Fruit fly (Drosophila melanogaster) Kc167 (cell line): ENCODE results near the gene ebo.
"Not testable (repeated sequence)": the region's sequence is repeated elsewhere in the genome, so short reads cannot be mapped to it uniquely, and the experiment has no call there.

Experiments
- Myc ChIP-seq: fragments of >200 bp; optimal IDR thresholded peaks from 2 replicates; lab custom pipeline; 2017; ENCODE audit warnings: missing external identifiers
- Sin3A ChIP-seq: fragments of >200 bp; optimal IDR thresholded peaks from 2 replicates; lab custom pipeline; 2018; ENCODE audit warnings: missing external identifiers
- h ChIP-seq: fragments of >200 bp; optimal IDR thresholded peaks from 3 replicates; lab custom pipeline; 2018; ENCODE audit warnings: missing external identifiers
- insv ChIP-seq: fragments of >200 bp; optimal IDR thresholded peaks from 3 replicates; lab custom pipeline; 2018; ENCODE audit warnings: missing external identifiers
- psq ChIP-seq: fragments of >200 bp; optimal IDR thresholded peaks from 2 replicates; lab custom pipeline; 2017; ENCODE audit warnings: missing external identifiers
- ttk ChIP-seq: sonication (Bioruptor generic); optimal IDR thresholded peaks from 2 replicates; lab custom pipeline; 2017; ENCODE audit warnings: missing external identifiers

The ebo gene

dm6 chrX:509117-509516 lies 32.7 kb upstream of the ebo start, which contains the start of gene arg:
arg (plus strand) TSS chrX:509435.
- TF ChIP-seq insv (no peak), psq (lab: Kevin White, UChicago) (no peak), h (no peak), ttk (lab: Kevin White, UChicago) (no peak), Myc (no peak), Sin3A (lab: Kevin White, UChicago) (no peak)

dm6 chrX:499589-500041 lies 23.2 kb upstream of the ebo start:
- TF ChIP-seq Myc (no peak), Sin3A (lab: Kevin White, UChicago) (no peak), ttk (lab: Kevin White, UChicago) (no peak), insv (no peak), psq (lab: Kevin White, UChicago) (no peak), h (no peak)

- TF ChIP-seq insv (no peak), Sin3A (lab: Kevin White, UChicago) (no peak), Myc (no peak), psq (lab: Kevin White, UChicago) (no peak), ttk (lab: Kevin White, UChicago) (no peak), h (no peak)
Measured at dm6 chrX:498924-499588, 22.7 kb upstream of the ebo start.

- TF ChIP-seq h (no peak), psq (lab: Kevin White, UChicago) (no peak), Myc (no peak), insv (no peak), Sin3A (lab: Kevin White, UChicago) (no peak), ttk (lab: Kevin White, UChicago) (no peak)
Measured at dm6 chrX:498434-498833, 22.1 kb upstream of the ebo start.

DNA sequence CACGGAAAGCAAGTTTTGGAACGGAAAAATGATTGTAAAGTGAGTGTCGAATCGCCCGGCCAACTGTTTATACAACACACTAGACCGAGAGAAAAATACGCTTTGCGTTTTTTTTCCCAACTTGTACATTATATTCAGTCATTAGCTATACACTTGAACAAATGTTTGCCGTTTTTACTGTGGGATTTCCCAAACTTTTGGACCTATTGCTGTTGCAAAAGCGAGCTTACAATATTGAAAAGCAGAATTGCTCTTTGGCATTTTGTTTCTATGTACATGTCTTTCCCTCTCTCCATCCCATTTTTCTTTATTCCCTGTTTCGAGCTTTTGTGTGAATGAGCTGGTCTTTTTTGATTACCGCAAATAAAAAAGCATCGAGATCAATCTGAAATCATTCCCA lies 21.0 kb upstream of the ebo start:
- TF ChIP-seq insv = no peak
- TF ChIP-seq ttk (lab: Kevin White, UChicago) = no peak
- TF ChIP-seq Sin3A (lab: Kevin White, UChicago) = no peak
- TF ChIP-seq Myc = no peak
- TF ChIP-seq psq (lab: Kevin White, UChicago) = no peak
- TF ChIP-seq h = no peak

DNA sequence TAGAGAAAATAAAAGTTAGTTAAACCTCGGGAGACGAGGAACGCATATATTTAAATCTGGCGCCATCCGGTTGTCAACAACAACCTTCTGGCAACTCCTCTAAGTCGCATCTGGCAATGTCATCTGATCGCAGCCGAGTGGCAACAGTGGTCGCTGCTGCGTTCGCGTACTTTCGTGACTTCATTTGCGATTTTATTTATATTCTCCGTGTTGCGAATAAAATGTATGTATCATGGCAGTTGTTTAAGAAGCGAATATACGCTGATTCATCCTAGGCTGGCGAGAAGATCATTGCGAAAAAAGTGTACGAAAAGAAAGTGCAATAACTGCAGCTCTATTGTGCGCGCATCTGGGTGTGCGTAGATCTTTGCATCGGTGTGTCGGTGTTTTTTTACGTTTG lies 19.9 kb upstream of the ebo start, which contains the start of gene svr:
TSS of gene svr (plus strand) at position 121 of the 400 bp plus-strand sequence.
- TF ChIP-seq psq (lab: Kevin White, UChicago) = no peak
- TF ChIP-seq insv = no peak
- no peak for TF ChIP-seq Myc
- TF ChIP-seq h = no peak
- no peak for TF ChIP-seq Sin3A (lab: Kevin White, UChicago)
- TF ChIP-seq ttk (lab: Kevin White, UChicago) = no peak

- TF ChIP-seq Myc = no peak
- TF ChIP-seq Sin3A (lab: Kevin White, UChicago) = no peak
- TF ChIP-seq psq (lab: Kevin White, UChicago) = no peak
- TF ChIP-seq insv = no peak
Measured at dm6 chrX:494607-495006, 18.2 kb upstream of the ebo start, which contains the start of gene CG17778. CG17778 (plus strand) TSS chrX:494614.

DNA sequence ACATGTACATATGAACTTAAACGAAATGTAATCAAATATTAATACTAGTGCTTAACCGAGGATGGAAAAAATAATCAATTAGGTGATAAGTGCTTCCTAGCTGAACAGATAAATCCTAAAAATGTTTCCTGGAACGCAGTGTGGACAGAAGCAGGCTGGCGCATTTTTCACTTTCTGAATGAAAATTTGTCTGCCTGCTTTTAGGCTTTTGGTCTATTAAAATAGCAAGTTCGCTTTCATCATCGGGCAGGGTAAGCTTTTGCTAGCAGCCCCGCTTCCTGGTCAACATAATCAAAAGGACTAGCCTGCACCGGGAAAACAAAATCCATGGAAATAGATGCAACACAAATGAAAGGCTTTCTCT lies 17.8 kb upstream of the ebo start:
- no peak for TF ChIP-seq insv
- no peak for TF ChIP-seq psq (lab: Kevin White, UChicago)
- no peak for TF ChIP-seq ttk (lab: Kevin White, UChicago)
- no peak for TF ChIP-seq Myc
- no peak for TF ChIP-seq h

dm6 chrX:493445-494190 lies 17.2 kb upstream of the ebo start, which contains the start of gene CG17896:
CG17896 (minus strand) TSS chrX:493495.
- TF ChIP-seq ttk (lab: Kevin White, UChicago) = no peak
- TF ChIP-seq Sin3A (lab: Kevin White, UChicago) = no peak
- no peak for TF ChIP-seq psq (lab: Kevin White, UChicago)
- no peak for TF ChIP-seq Myc
- no peak for TF ChIP-seq insv
- no peak for TF ChIP-seq h

dm6 chrX:492701-493299 lies 16.4 kb upstream of the ebo start:
- TF ChIP-seq Myc (no peak), insv (no peak), ttk (lab: Kevin White, UChicago) (no peak), h (no peak), Sin3A (lab: Kevin White, UChicago) (no peak), psq (lab: Kevin White, UChicago) (no peak)

DNA sequence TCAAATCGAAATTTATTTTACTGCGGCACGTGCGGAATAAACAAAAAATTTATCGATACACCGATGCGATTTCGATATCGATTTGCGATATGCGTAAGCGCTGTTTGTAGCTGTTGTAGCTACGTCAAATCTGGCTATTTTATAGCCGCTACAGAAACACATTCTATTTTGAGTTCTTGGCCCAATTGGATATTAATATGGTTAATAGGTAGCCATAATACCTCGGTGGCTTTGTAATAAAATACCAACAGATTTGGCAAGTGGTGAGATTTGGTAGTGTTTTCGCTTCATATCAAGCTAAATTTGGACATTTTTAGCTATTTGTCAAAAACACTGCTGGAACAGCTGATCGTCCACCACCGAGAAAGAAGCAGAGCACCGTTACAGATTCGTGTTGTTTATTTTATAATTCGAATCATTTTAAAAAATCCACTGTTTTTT lies 11.2 kb upstream of the ebo start, which contains the start of the genes CG18273 and CG3156:
TSS of gene CG18273 (minus strand) at position 65 of the 441 bp plus-strand sequence.
TSS of gene CG3156 (plus strand) at position 362 of the 441 bp plus-strand sequence.
- TF ChIP-seq insv = no peak
- no peak for TF ChIP-seq Sin3A (lab: Kevin White, UChicago)
- no peak for TF ChIP-seq ttk (lab: Kevin White, UChicago)
- TF ChIP-seq Myc = no peak
- TF ChIP-seq h = no peak
- no peak for TF ChIP-seq psq (lab: Kevin White, UChicago)

DNA sequence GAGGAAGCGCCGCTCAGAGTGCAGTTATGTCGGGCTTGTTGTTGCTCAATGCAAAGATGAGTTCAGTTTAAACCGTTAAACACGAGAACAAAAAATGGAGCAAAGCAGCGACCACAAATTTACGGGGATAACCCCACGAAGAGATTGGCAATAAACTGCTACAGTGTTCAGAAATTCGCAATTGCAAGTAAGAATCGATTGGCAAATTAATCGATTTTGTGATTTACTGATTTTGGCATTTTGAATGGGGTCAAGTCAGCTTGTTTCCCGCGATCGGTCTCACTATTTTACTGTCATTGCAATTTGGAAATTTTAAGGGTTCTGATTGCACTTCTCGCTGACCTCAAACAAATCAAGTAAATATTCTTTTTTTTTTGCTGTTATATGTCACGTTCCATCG lies 5.3 kb upstream of the ebo start, which contains the start of gene CG3176:
TSS of gene CG3176 (plus strand) at position 221 of the 400 bp plus-strand sequence.
- not testable (repeated sequence) for TF ChIP-seq Sin3A (lab: Kevin White, UChicago); h; insv
